Worm (Caenorhabditis elegans) whole organism, midembryonic: Measurements from ENCODE around the gene C24A8.6.

ENCODE experiments used
- cog-1 ChIP-seq: sonication (generic microtip); optimal IDR thresholded peaks from 2 replicates; lab custom pipeline; 2016; ENCODE audit warnings: missing genetic modification characterization, missing compliant biosample characterization
- flt-1 ChIP-seq: fragments of 200-800 bp; sonication (Bioruptor generic); IDR thresholded peaks from 2 replicates; pipeline ENCODE4 v1.3.6; 2022; ENCODE audit warnings: missing genetic modification characterization, missing compliant biosample characterization
- med-1 ChIP-seq: sonication (generic microtip); optimal IDR thresholded peaks from 2 replicates; lab custom pipeline; 2017; ENCODE audit warnings: missing genetic modification characterization, mild to moderate bottlenecking, missing compliant biosample characterization, antibody characterized with exemption, missing genetic modification reagents; ENCODE audit not compliant: insufficient read depth
- ref-1 ChIP-seq: fragments of 200-800 bp; sonication (Bioruptor generic); conservative IDR thresholded peaks from 2 replicates; pipeline ENCODE4 v1.3.6; 2022; ENCODE audit warnings: missing genetic modification reagents, missing genetic modification characterization, missing compliant biosample characterization
- ztf-29 ChIP-seq: fragments of 200-800 bp; sonication (Bioruptor generic); IDR thresholded peaks from 2 replicates; pipeline ENCODE4 v1.3.6; 2022; ENCODE audit warnings: missing genetic modification reagents, missing genetic modification characterization, missing compliant biosample characterization

DNA sequence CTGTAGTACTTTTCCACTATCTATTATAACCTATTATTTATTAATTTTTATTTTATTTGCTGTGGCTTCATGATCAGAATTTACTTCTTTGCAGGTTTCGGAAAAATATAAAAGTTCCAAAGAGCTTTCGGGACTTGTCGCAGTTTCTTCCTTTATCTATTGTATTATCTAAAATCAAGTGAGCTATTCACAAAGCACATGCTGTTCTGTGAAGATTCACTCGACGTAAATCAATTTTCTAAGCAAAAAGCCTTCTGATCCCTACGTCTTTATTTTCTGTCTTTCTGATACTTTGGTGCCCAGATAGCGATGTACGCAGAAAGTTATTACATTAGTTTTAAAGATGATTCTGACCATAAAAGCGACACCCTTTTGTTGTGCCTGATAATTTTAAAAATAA is 15.1 kb downstream of the C24A8.6 start:
- TF ChIP-seq cog-1 (tag; lab: Kevin White, UChicago) (no peak), flt-1 (GFP tag; lab: Robert Waterston, UW) (no peak), ref-1 (no peak), med-1 (no peak), ztf-29 (GFP tag; lab: Robert Waterston, UW) (no peak)
